Fruit fly (Drosophila melanogaster): ENCODE results near the gene CG1677.

Gene CG1677

DNA sequence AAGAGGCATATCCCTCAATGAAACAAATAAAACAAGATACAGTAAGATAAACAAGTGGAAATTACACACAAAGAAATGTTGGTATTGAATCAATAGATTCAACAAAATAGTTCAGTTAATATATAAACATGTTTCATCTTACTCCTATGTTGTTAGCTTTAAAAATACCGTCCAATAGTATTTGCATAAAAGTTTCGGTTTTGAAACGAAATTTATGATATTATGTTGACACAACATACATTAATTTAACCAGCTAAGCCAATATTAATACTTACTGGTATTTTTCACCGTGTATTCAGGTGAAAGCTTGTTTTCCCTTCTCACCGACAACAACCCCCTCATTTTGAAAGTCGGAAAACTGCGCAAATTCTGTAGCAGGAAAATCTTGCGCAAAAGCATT, 67.1 kb downstream of the CG1677 start (continued):
- TF ChIP-seq abd-A (tag; optimal IDR thresholded peaks at IDR 0.05) (no peak), CG18599 (GFP tag; optimal IDR thresholded peaks at IDR 0.05) (peak; percentile 79), Mad (GFP tag; optimal IDR thresholded peaks at IDR 0.05) (peak; percentile 17), jigr1 (GFP tag; IDR thresholded peaks at IDR 0.05) (no peak), pum (GFP tag; optimal IDR thresholded peaks at IDR 0.05) (peak; percentile 43), CG10267 (tag; optimal IDR thresholded peaks at IDR 0.05) (peak; percentile 51), CG7357 (GFP tag; IDR thresholded peaks at IDR 0.05) (no peak), CG6683 (GFP tag; optimal IDR thresholded peaks at IDR 0.05) (peak; percentile 52), CG2129 (GFP tag; IDR thresholded peaks at IDR 0.05; ENCODE audit: partially characterized antibody) (no peak), twi (tag; optimal IDR thresholded peaks at IDR 0.05) (peak; percentile 39), CG15479 (GFP tag; optimal IDR thresholded peaks at IDR 0.05) (no peak), CG9609 (GFP tag; optimal IDR thresholded peaks at IDR 0.05) (peak; percentile 46), Atf3 (GFP tag; optimal IDR thresholded peaks at IDR 0.05) (no peak), CG13894 (tag; optimal IDR thresholded peaks at IDR 0.05) (peak; percentile 31), zen (tag; optimal IDR thresholded peaks at IDR 0.05) (peak; percentile 1), CG12942 (GFP tag; optimal IDR thresholded peaks at IDR 0.05) (peak; percentile 40), pb (GFP tag; optimal IDR thresholded peaks at IDR 0.05) (peak; percentile 41), CkIIα-i1 (GFP tag; IDR thresholded peaks at IDR 0.05) (no peak), zfh1 (GFP tag; IDR thresholded peaks at IDR 0.05) (no peak; the same call in 2 of the 3 replicates), ATbp (GFP tag; optimal IDR thresholded peaks at IDR 0.05) (peak; percentile 81), CG10654 (GFP tag; optimal IDR thresholded peaks at IDR 0.05) (peak; percentile 13), CG4707 (GFP tag; optimal IDR thresholded peaks at IDR 0.05) (peak; percentile 60), maf-S (GFP tag; optimal IDR thresholded peaks at IDR 0.05) (peak; percentile 33), CG10979 (tag; optimal IDR thresholded peaks at IDR 0.05) (peak; percentile 63), tgo (GFP tag; IDR thresholded peaks at IDR 0.05) (peak; percentile 34; the same call in 1 of the 3 replicates), bowl (GFP tag; IDR thresholded peaks at IDR 0.05) (no peak), Mrtf (GFP tag; IDR thresholded peaks at IDR 0.05) (0 out of 3 replicates have a peak, but pooled peaks have one; percentile 42), Mes4 (GFP tag; optimal IDR thresholded peaks at IDR 0.05) (no peak), Myb (GFP tag; optimal IDR thresholded peaks at IDR 0.05) (peak; percentile 16), CG13287 (GFP tag; IDR thresholded peaks at IDR 0.05; ENCODE audit: partially characterized antibody) (no peak), knrl (GFP tag; IDR thresholded peaks at IDR 0.05; ENCODE audit: partially characterized antibody) (no peak), MBD-R2 (GFP tag; IDR thresholded peaks at IDR 0.05) (no peak), lmd (GFP tag; IDR thresholded peaks at IDR 0.05) (peak; percentile 61), Adf1 (GFP tag; IDR thresholded peaks at IDR 0.05) (no peak), Hr39 (optimal IDR thresholded peaks at IDR 0.05) (no peak), chn (GFP tag; optimal IDR thresholded peaks at IDR 0.05) (no peak), Meics (GFP tag; optimal IDR thresholded peaks at IDR 0.05) (peak; percentile 57), CG4360 (GFP tag; IDR thresholded peaks at IDR 0.05) (no peak), E2f2 (GFP tag; IDR thresholded peaks at IDR 0.05) (peak; percentile 19; the same call in 1 of the 2 replicates), CG4730 (GFP tag; IDR thresholded peaks at IDR 0.05) (no peak), Sin3A (optimal IDR thresholded peaks at IDR 0.05) (no peak), CG7987 (GFP tag; optimal IDR thresholded peaks at IDR 0.05) (peak; percentile 36), C15 (GFP tag; IDR thresholded peaks at IDR 0.05) (no peak), scrt (GFP tag; optimal IDR thresholded peaks at IDR 0.05) (peak; percentile 60), CG6813 (GFP tag; optimal IDR thresholded peaks at IDR 0.05) (peak; percentile 68), wek (GFP tag; optimal IDR thresholded peaks at IDR 0.05) (peak; percentile 65), CG2199 (GFP tag; IDR thresholded peaks at IDR 0.05) (no peak), shn (GFP tag; optimal IDR thresholded peaks at IDR 0.05) (peak; percentile 29), trem (tag; optimal IDR thresholded peaks at IDR 0.05) (peak; percentile 23), CG6791 (GFP tag; IDR thresholded peaks at IDR 0.05; ENCODE audit: partially characterized antibody) (no peak), Sox100B (GFP tag; optimal IDR thresholded peaks at IDR 0.05) (peak; percentile 75)

Data from whole organism, embryonic.